Comparison of ENCODE assay signal across 1 fruit fly cellular context in the genomic region with DNA sequence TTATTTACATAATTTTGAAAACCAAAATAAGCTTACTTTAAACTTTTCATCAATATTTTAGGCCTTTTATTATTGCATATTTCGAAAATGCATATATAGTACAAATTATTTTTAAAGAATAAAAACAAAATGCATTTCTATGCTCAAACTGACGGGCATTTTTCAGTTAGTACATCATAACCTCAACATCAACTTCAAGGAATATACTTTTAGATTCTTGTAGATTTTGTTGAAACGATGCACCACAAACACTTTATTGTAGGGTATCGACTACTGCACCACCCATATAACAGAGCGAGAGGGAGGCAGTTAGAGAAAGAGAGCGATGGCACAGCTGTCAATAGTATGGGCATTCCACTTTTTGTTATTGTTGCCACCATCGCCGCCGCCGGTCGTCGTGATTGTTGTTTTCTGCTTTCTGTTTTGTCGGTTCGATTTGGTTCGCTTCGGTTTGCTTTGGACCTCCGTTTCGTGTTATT.
TF ChIP-seq lines count a peak whose summit lies in the region.

No protein-coding gene starts in this region.

TF ChIP-seq in whole organism, embryonic, 481 proteins besides CTCF, POLR2A, EP300 and RAD21 (continued from another document):
- no peak for TF ChIP-seq HLH4C (GFP tag; IDR thresholded peaks at IDR 0.05; lab: Robert Waterston, UW; ENCODE audit: partially characterized antibody)
- peak; percentile 92 for TF ChIP-seq ind (GFP tag; optimal IDR thresholded peaks at IDR 0.05; lab: Kevin White, UChicago)
- TF ChIP-seq stwl (tag; optimal IDR thresholded peaks at IDR 0.05; lab: Kevin White, UChicago), result peak; percentile 48
- TF ChIP-seq CG7786 (GFP tag; optimal IDR thresholded peaks at IDR 0.05; lab: Kevin White, UChicago), result peak; percentile 70
- peak; percentile 99 for TF ChIP-seq sens (GFP tag; lab: Kevin White, UChicago)
- TF ChIP-seq tap (tag; optimal IDR thresholded peaks at IDR 0.05; lab: Kevin White, UChicago), result peak; percentile 92
- TF ChIP-seq HHEX (GFP tag; optimal IDR thresholded peaks at IDR 0.05; lab: Kevin White, UChicago), result peak; percentile 90
- no peak for TF ChIP-seq p53 (GFP tag; optimal IDR thresholded peaks at IDR 0.05; lab: Kevin White, UChicago)
- TF ChIP-seq Max (GFP tag; optimal IDR thresholded peaks at IDR 0.05; lab: Kevin White, UChicago), result peak; percentile 87
- no peak for TF ChIP-seq ftz-f1 (GFP tag; optimal IDR thresholded peaks at IDR 0.05; lab: Kevin White, UChicago)
- TF ChIP-seq bcd (GFP tag; optimal IDR thresholded peaks at IDR 0.05; lab: Kevin White, UChicago), result peak; percentile 91
- peak in 1 of 3 experiments; percentile 94 for TF ChIP-seq lola (GFP tag; optimal IDR thresholded peaks at IDR 0.05; lab: Kevin White, UChicago)
- peak; percentile 94 for TF ChIP-seq ATbp (GFP tag; optimal IDR thresholded peaks at IDR 0.05; lab: Kevin White, UChicago)
- TF ChIP-seq NC2β (GFP tag; optimal IDR thresholded peaks at IDR 0.05; lab: Kevin White, UChicago), result peak; percentile 86
- TF ChIP-seq CG32532 (GFP tag; IDR thresholded peaks at IDR 0.05; lab: Robert Waterston, UW), result peak; percentile 51; the same call in 1 of the 2 replicates
